Fruit fly (Drosophila melanogaster) whole organism, pupa: ENCODE results near the gene Vinc.

Experiments used
- CG10348 ChIP-seq: fragments of 200-800 bp; sonication (Bioruptor generic); IDR thresholded peaks from 2 replicates; pipeline ENCODE4 v1.3.6; 2022; ENCODE audit warnings: missing biosample characterization, missing genetic modification characterization
- CG12605 ChIP-seq: fragments of 200-800 bp; sonication (Bioruptor generic); IDR thresholded peaks from 2 replicates; pipeline ENCODE4 v1.3.6; 2022; ENCODE audit warnings: missing biosample characterization, missing genetic modification characterization
- CG13204 ChIP-seq: fragments of 200-800 bp; sonication (Bioruptor generic); optimal IDR thresholded peaks from 2 replicates; lab custom pipeline; 2018; ENCODE audit warnings: missing biosample characterization, mild to moderate bottlenecking, missing genetic modification characterization, moderate library complexity
- CG14655 ChIP-seq: fragments of 200-800 bp; sonication (Bioruptor generic); optimal IDR thresholded peaks from 3 replicates; lab custom pipeline; 2017; ENCODE audit warnings: mild to moderate bottlenecking, missing biosample characterization, missing genetic modification reagents, missing genetic modification characterization
- CG15710 ChIP-seq: fragments of 200-800 bp; sonication (Bioruptor generic); optimal IDR thresholded peaks from 2 replicates; lab custom pipeline; 2018; ENCODE audit warnings: missing biosample characterization, mild to moderate bottlenecking, missing genetic modification characterization, moderate library complexity
- CG17806 ChIP-seq: fragments of 200-800 bp; sonication (Bioruptor generic); optimal IDR thresholded peaks from 2 replicates; lab custom pipeline; 2018; ENCODE audit warnings: missing biosample characterization, mild to moderate bottlenecking, missing genetic modification characterization, moderate library complexity
- CG32121 ChIP-seq: fragments of 200-800 bp; sonication (Bioruptor generic); IDR thresholded peaks from 2 replicates; pipeline ENCODE4 v1.3.6; 2022; ENCODE audit warnings: missing biosample characterization, missing genetic modification characterization
- CG34367 ChIP-seq: fragments of 200-800 bp; sonication (Bioruptor generic); optimal IDR thresholded peaks from 2 replicates; lab custom pipeline; 2018; ENCODE audit warnings: missing biosample characterization, mild to moderate bottlenecking, missing genetic modification characterization
- CG4496 ChIP-seq: fragments of 200-800 bp; sonication (Bioruptor generic); IDR thresholded peaks from 3 replicates; pipeline ENCODE4 v1.3.6; 2022; ENCODE audit warnings: missing biosample characterization, missing genetic modification characterization
- CG8159 ChIP-seq: fragments of 200-800 bp; sonication (Bioruptor generic); optimal IDR thresholded peaks from 3 replicates; lab custom pipeline; 2018; ENCODE audit warnings: missing biosample characterization, mild to moderate bottlenecking, missing genetic modification characterization, moderate library complexity
- CG8301 ChIP-seq: fragments of 200-800 bp; sonication (Bioruptor generic); optimal IDR thresholded peaks from 2 replicates; lab custom pipeline; 2018; ENCODE audit warnings: missing biosample characterization, mild to moderate bottlenecking, missing genetic modification characterization
- CG9948 ChIP-seq: fragments of 200-800 bp; sonication (Bioruptor generic); optimal IDR thresholded peaks from 2 replicates; lab custom pipeline; 2018; ENCODE audit warnings: missing biosample characterization, mild to moderate bottlenecking, missing genetic modification characterization, moderate library complexity
- D1 ChIP-seq: fragments of 200-800 bp; sonication (Bioruptor generic); optimal IDR thresholded peaks from 2 replicates; lab custom pipeline; 2018; ENCODE audit warnings: missing biosample characterization, mild to moderate bottlenecking, missing genetic modification characterization, moderate library complexity
- EcR ChIP-seq: fragments of 200-800 bp; sonication (Bioruptor generic); optimal IDR thresholded peaks from 3 replicates; lab custom pipeline; 2019; ENCODE audit warnings: missing biosample characterization, missing genetic modification characterization, mild to moderate bottlenecking, moderate library complexity, missing genetic modification reagents
- Ets98B ChIP-seq: fragments of 200-800 bp; sonication (Bioruptor generic); IDR thresholded peaks from 2 replicates; pipeline ENCODE4 v1.3.6; 2022; ENCODE audit warnings: missing biosample characterization, missing genetic modification characterization
- Pif1A ChIP-seq: fragments of 200-800 bp; sonication (Bioruptor generic); optimal IDR thresholded peaks from 3 replicates; lab custom pipeline; 2016; ENCODE audit warnings: missing biosample characterization, missing genetic modification characterization
- Pif1B ChIP-seq: fragments of 200-800 bp; sonication (Bioruptor generic); optimal IDR thresholded peaks from 3 replicates; lab custom pipeline; 2016; ENCODE audit warnings: missing biosample characterization, missing genetic modification characterization
- Snoo ChIP-seq: fragments of 200-800 bp; sonication (Bioruptor generic); optimal IDR thresholded peaks from 3 replicates; lab custom pipeline; 2017; ENCODE audit warnings: missing biosample characterization, mild to moderate bottlenecking, missing genetic modification characterization, inconsistent platforms
- fd96Ca ChIP-seq: fragments of 200-800 bp; sonication (Bioruptor generic); IDR thresholded peaks from 3 replicates; pipeline ENCODE4 v1.3.6; 2022; ENCODE audit warnings: missing biosample characterization, missing genetic modification characterization
- gl ChIP-seq: fragments of 200-800 bp; sonication (Bioruptor generic); optimal IDR thresholded peaks from 2 replicates; lab custom pipeline; 2018; ENCODE audit warnings: missing biosample characterization, mild to moderate bottlenecking, missing genetic modification characterization
- rn ChIP-seq: fragments of 200-800 bp; sonication (Bioruptor generic); IDR thresholded peaks from 2 replicates; pipeline ENCODE4 v1.3.6; 2022; ENCODE audit warnings: missing biosample characterization, missing genetic modification characterization

Vinc gene

dm6 chrX:2222181-2222790 is at the start of gene Vinc:
Gene Vinc, minus strand, starts transcription at chrX:2222567.
- TF ChIP-seq Pif1A (GFP tag; lab: Kevin White, UChicago), result peak; percentile 92
- TF ChIP-seq CG15710, result peak; percentile 79
- peak; percentile 94 for TF ChIP-seq CG8159 (tag; lab: Kevin White, UChicago)
- TF ChIP-seq rn (GFP tag; lab: Robert Waterston, UW), result peak; percentile 40; the same call in 1 of the 2 replicates
- peak; percentile 90 for TF ChIP-seq CG32121
- peak; percentile 93 for TF ChIP-seq CG8301 (tag; lab: Kevin White, UChicago)
- peak; percentile 94 for TF ChIP-seq CG14655 (GFP tag; lab: Kevin White, UChicago)
- peak; percentile 86 for TF ChIP-seq CG17806 (tag; lab: Kevin White, UChicago)
- TF ChIP-seq Snoo (tag; lab: Kevin White, UChicago), result peak; percentile 90
- TF ChIP-seq CG10348 (GFP tag; lab: Robert Waterston, UW), result peak; percentile 34; the same call in 1 of the 2 replicates
- peak; percentile 72 for TF ChIP-seq EcR (GFP tag; lab: Kevin White, UChicago)
- peak; percentile 88 for TF ChIP-seq Ets98B (GFP tag; lab: Robert Waterston, UW)
- peak; percentile 84 for TF ChIP-seq CG4496 (GFP tag; lab: Robert Waterston, UW)
- peak; percentile 79 for TF ChIP-seq CG9948 (tag; lab: Kevin White, UChicago)
- TF ChIP-seq gl, result peak; percentile 85
- peak; percentile 87 for TF ChIP-seq Pif1B
- TF ChIP-seq CG34367, result peak; percentile 80
- peak; percentile 45; the same call in 1 of the 2 replicates for TF ChIP-seq CG12605 (GFP tag; lab: Robert Waterston, UW)
- TF ChIP-seq fd96Ca, result peak; percentile 92
- TF ChIP-seq CG13204 (GFP tag; lab: Kevin White, UChicago), result no peak
- no peak for TF ChIP-seq D1 (tag; lab: Kevin White, UChicago)
- TF ChIP-seq, all 21 proteins: peak for 19

dm6 chrX:2270557-2270930 is 48.2 kb upstream of the Vinc start, which contains the start of gene CG2924:
Gene CG2924, minus strand, starts transcription at chrX:2270761.
- TF ChIP-seq CG9948 (tag; lab: Kevin White, UChicago) (no peak), Snoo (tag; lab: Kevin White, UChicago) (no peak), CG14655 (GFP tag; lab: Kevin White, UChicago) (no peak), CG8159 (tag; lab: Kevin White, UChicago) (no peak), gl (no peak), CG8301 (tag; lab: Kevin White, UChicago) (no peak), D1 (tag; lab: Kevin White, UChicago) (no peak), CG4496 (GFP tag; lab: Robert Waterston, UW) (peak; percentile 26; the same call in 2 of the 3 replicates), rn (GFP tag; lab: Robert Waterston, UW) (peak; percentile 37; the same call in 1 of the 2 replicates), Pif1A (GFP tag; lab: Kevin White, UChicago) (no peak), CG34367 (no peak), Ets98B (GFP tag; lab: Robert Waterston, UW) (peak; percentile 33), CG10348 (GFP tag; lab: Robert Waterston, UW) (no peak), EcR (GFP tag; lab: Kevin White, UChicago) (no peak), CG15710 (no peak), CG17806 (tag; lab: Kevin White, UChicago) (no peak), CG32121 (no peak), Pif1B (no peak)

dm6 chrX:2269822-2270556 is 47.6 kb upstream of the Vinc start:
- TF ChIP-seq Snoo (tag; lab: Kevin White, UChicago) (peak; percentile 22), CG15710 (peak; percentile 47), Pif1B (no peak), CG12605 (GFP tag; lab: Robert Waterston, UW) (no peak), CG10348 (GFP tag; lab: Robert Waterston, UW) (no peak), EcR (GFP tag; lab: Kevin White, UChicago) (no peak), CG8301 (tag; lab: Kevin White, UChicago) (peak; percentile 28), D1 (tag; lab: Kevin White, UChicago) (no peak), CG32121 (peak; percentile 64), CG9948 (tag; lab: Kevin White, UChicago) (peak; percentile 14), fd96Ca (peak; percentile 64; the same call in 2 of the 3 replicates), CG17806 (tag; lab: Kevin White, UChicago) (peak; percentile 24), rn (GFP tag; lab: Robert Waterston, UW) (peak; percentile 29; the same call in 1 of the 2 replicates), CG13204 (GFP tag; lab: Kevin White, UChicago) (no peak), gl (no peak), Pif1A (GFP tag; lab: Kevin White, UChicago) (peak; percentile 34), CG8159 (tag; lab: Kevin White, UChicago) (peak; percentile 53), Ets98B (GFP tag; lab: Robert Waterston, UW) (peak; percentile 50), CG34367 (no peak), CG4496 (GFP tag; lab: Robert Waterston, UW) (peak; percentile 49; the same call in 2 of the 3 replicates), CG14655 (GFP tag; lab: Kevin White, UChicago) (no peak)

dm6 chrX:2262511-2262910 is 40.1 kb upstream of the Vinc start, which contains the start of the genes temp and CG3071:
Gene temp, minus strand, starts transcription at chrX:2262515.
Gene CG3071, plus strand, starts transcription at chrX:2262837.
- TF ChIP-seq gl, result no peak
- TF ChIP-seq Ets98B (GFP tag; lab: Robert Waterston, UW), result no peak
- TF ChIP-seq CG13204 (GFP tag; lab: Kevin White, UChicago), result no peak
- TF ChIP-seq CG4496 (GFP tag; lab: Robert Waterston, UW), result no peak
- no peak for TF ChIP-seq CG34367
- peak; percentile 12 for TF ChIP-seq CG17806 (tag; lab: Kevin White, UChicago)
- TF ChIP-seq Snoo (tag; lab: Kevin White, UChicago), result peak; percentile 21
- peak; percentile 10 for TF ChIP-seq CG8301 (tag; lab: Kevin White, UChicago)
- TF ChIP-seq EcR (GFP tag; lab: Kevin White, UChicago), result no peak
- no peak for TF ChIP-seq CG32121
- TF ChIP-seq Pif1A (GFP tag; lab: Kevin White, UChicago), result peak; percentile 26
- no peak for TF ChIP-seq CG14655 (GFP tag; lab: Kevin White, UChicago)
- TF ChIP-seq CG9948 (tag; lab: Kevin White, UChicago), result peak; percentile 28
- peak; percentile 53 for TF ChIP-seq CG8159 (tag; lab: Kevin White, UChicago)
- TF ChIP-seq CG15710, result peak; percentile 56
- TF ChIP-seq fd96Ca, result no peak
- no peak for TF ChIP-seq rn (GFP tag; lab: Robert Waterston, UW)
- TF ChIP-seq, all 21 proteins: peak for 7
